Worm (Caenorhabditis elegans): ENCODE data around the gene W07G4.8.

DNA sequence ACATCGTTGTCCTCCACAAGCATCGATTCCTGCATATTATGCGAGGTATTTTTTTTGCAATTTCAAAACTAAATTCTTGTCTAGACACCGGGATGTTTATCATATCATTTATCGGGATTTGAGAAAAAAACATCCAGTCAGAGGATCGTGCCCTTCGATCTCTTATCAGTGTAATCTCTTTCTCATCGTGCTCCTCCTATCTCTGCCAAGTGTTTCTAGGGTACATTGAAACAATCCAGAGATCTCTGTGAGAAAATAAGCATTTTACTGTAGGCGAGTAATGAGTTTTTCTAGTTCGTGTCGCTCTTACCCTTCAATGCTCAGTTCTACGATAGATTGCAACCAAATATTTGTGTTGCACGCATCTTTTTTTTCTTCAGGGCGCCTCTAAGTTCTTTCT, 39.1 kb upstream of the W07G4.8 start:
- no peak for TF ChIP-seq snpc-4 (tag; optimal IDR thresholded peaks at IDR 0.05)
- no peak for TF ChIP-seq zag-1 (tag; optimal IDR thresholded peaks at IDR 0.05)
- TF ChIP-seq spr-1 (tag; optimal IDR thresholded peaks at IDR 0.05), result no peak
- TF ChIP-seq unc-39 (tag; optimal IDR thresholded peaks at IDR 0.05), result no peak
- no peak for TF ChIP-seq lin-39 (tag; optimal IDR thresholded peaks at IDR 0.05)
- TF ChIP-seq nhr-76 (tag; optimal IDR thresholded peaks at IDR 0.05), result no peak
- no peak for TF ChIP-seq hlh-30 (tag; optimal IDR thresholded peaks at IDR 0.05; ENCODE audit: insufficient read depth)
- TF ChIP-seq nhr-28 (tag; optimal IDR thresholded peaks at IDR 0.05), result no peak
- no peak for TF ChIP-seq pha-4 (GFP tag; IDR thresholded peaks at IDR 0.05)
- no peak for TF ChIP-seq pha-4 (tag; optimal IDR thresholded peaks at IDR 0.05)
- TF ChIP-seq egl-43 (GFP tag; IDR thresholded peaks at IDR 0.05), result no peak
- no peak for TF ChIP-seq lir-3 (tag; optimal IDR thresholded peaks at IDR 0.05)
- TF ChIP-seq F37D6.2 (tag; optimal IDR thresholded peaks at IDR 0.05), result no peak
- TF ChIP-seq ztf-11 (tag; optimal IDR thresholded peaks at IDR 0.05), result no peak
- no peak for TF ChIP-seq unc-62 (GFP tag; optimal IDR thresholded peaks at IDR 0.05 in 1 of 2)
- no peak for TF ChIP-seq unc-62 (tag; optimal IDR thresholded peaks at IDR 0.05)
